Worm (Caenorhabditis elegans): ENCODE data around the gene twk-39.

- no peak for TF ChIP-seq athp-1 (tag; optimal IDR thresholded peaks at IDR 0.05)
- TF ChIP-seq ceh-40 (GFP tag; IDR thresholded peaks at IDR 0.05): no peak
- TF ChIP-seq akir-1 (GFP tag; optimal IDR thresholded peaks at IDR 0.05): no peak
- no peak for TF ChIP-seq dox-1 (GFP tag; IDR thresholded peaks at IDR 0.05)
- no peak for TF ChIP-seq unc-62 (GFP tag; optimal IDR thresholded peaks at IDR 0.05)
- no peak for TF ChIP-seq F52B5.7 (tag; optimal IDR thresholded peaks at IDR 0.05)
- TF ChIP-seq T07F8.4 (tag; optimal IDR thresholded peaks at IDR 0.05): no peak
These were observed 48.8 kb upstream of the twk-39 start, which contains the start of gene mrt-2 for ce11 chrIII:11746718-11747117.
